Worm (Caenorhabditis elegans): ENCODE results near the gene cdc-14.

DNA sequence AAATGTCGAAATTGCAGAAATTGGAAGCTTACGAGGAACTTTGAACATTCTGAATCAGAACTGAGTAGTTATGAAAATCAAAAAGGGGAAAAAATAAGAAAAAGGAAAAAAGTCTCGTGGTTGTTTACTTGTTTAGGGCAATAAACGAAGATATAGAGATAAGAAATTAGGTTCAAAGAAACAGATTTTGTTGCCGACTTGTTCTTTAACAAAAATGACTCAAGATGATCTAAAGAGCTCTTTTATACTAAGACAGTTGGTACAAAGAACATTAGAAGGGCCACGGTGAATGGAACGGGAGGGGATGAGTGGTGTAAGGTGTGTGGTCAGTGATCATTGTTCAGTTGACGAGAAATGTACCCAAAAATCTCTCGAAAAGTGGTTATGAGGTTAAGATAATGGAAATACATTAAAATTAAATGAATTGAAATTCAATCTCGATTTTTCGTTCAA, 45.8 kb downstream of the cdc-14 start, which contains the start of gene acdh-2:
- TF ChIP-seq elt-1 (tag; optimal IDR thresholded peaks at IDR 0.05; ENCODE audit: borderline replicate concordance, insufficient read depth) (no peak), pha-4 (tag; optimal IDR thresholded peaks at IDR 0.05) (no peak), ztf-11 (tag; optimal IDR thresholded peaks at IDR 0.05) (no peak), nhr-237 (tag; optimal IDR thresholded peaks at IDR 0.05) (no peak), nhr-28 (tag; optimal IDR thresholded peaks at IDR 0.05) (no peak)
